Worm (Caenorhabditis elegans) whole organism, young adult: ENCODE measurements around the gene daf-31.

ENCODE experiments used
- C06A6.2 ChIP-seq: fragments of 200-800 bp; sonication (Bioruptor generic); conservative IDR thresholded peaks from 2 replicates; pipeline ENCODE4 v1.3.6; 2022; ENCODE audit warnings: missing genetic modification characterization, missing compliant biosample characterization
- F39B2.1 ChIP-seq: fragments of 200-800 bp; sonication (Bioruptor generic); IDR thresholded peaks from 2 replicates; pipeline ENCODE4 v1.3.6; 2022; ENCODE audit warnings: missing genetic modification reagents, missing genetic modification characterization, missing compliant biosample characterization
- F55B11.4 ChIP-seq: sonication (generic microtip); optimal IDR thresholded peaks from 2 replicates; lab custom pipeline; 2016; ENCODE audit warnings: missing compliant biosample characterization, missing genetic modification characterization, borderline replicate concordance; ENCODE audit not compliant: insufficient read depth
- K11D2.4 ChIP-seq: fragments of 200-800 bp; sonication (Bioruptor generic); IDR thresholded peaks from 2 replicates; pipeline ENCODE4 v1.3.6; 2022; ENCODE audit warnings: missing genetic modification reagents, missing genetic modification characterization, missing compliant biosample characterization
- Y53G8AR.9 ChIP-seq: fragments of 200-800 bp; sonication (Bioruptor generic); conservative IDR thresholded peaks from 2 replicates; pipeline ENCODE4 v1.3.6; 2022; ENCODE audit warnings: missing genetic modification reagents, missing genetic modification characterization, missing compliant biosample characterization
- ama-1 ChIP-seq, 3 experiments: fragments of 150-350 bp in 1 of 3; sonication (generic microtip) in 2 of 3; optimal IDR thresholded peaks; 2 replicates each; lab custom pipeline; 2014 to 2018; ENCODE audit warnings: missing biosample characterization in 2 of 3, missing genetic modification characterization in 2 of 3, missing genetic modification reagents in 2 of 3
- dpff-1 ChIP-seq: sonication (generic microtip); optimal IDR thresholded peaks from 2 replicates; lab custom pipeline; 2017; ENCODE audit warnings: mild to moderate bottlenecking, missing genetic modification characterization, missing compliant biosample characterization
- egl-44 ChIP-seq: fragments of 200-800 bp; sonication (Bioruptor generic); IDR thresholded peaks from 2 replicates; pipeline ENCODE4 v1.3.6; 2022; ENCODE audit warnings: missing genetic modification reagents, missing genetic modification characterization, missing compliant biosample characterization
- him-1 ChIP-seq: sonication (generic microtip); optimal IDR thresholded peaks from 2 replicates; lab custom pipeline; 2016; ENCODE audit warnings: missing genotype, missing genetic modification reagents, missing genetic modification characterization, missing compliant biosample characterization
- madf-10 ChIP-seq: sonication (generic microtip); optimal IDR thresholded peaks from 2 replicates; lab custom pipeline; 2016; ENCODE audit warnings: mild to moderate bottlenecking, missing genetic modification characterization, missing compliant biosample characterization
- pha-4 ChIP-seq: fragments of 150-350 bp; sonication (generic microtip); optimal IDR thresholded peaks from 2 replicates; lab custom pipeline; 2014; ENCODE audit warnings: missing biosample characterization, missing genetic modification reagents, missing genetic modification characterization
- sdz-38 ChIP-seq: sonication (generic microtip); optimal IDR thresholded peaks from 2 replicates; lab custom pipeline; 2016; ENCODE audit warnings: missing genotype, missing genetic modification characterization, missing compliant biosample characterization
- ztf-22 ChIP-seq: fragments of 200-800 bp; sonication (Bioruptor generic); optimal IDR thresholded peaks from 2 replicates; lab custom pipeline; 2018; ENCODE audit warnings: mild to moderate bottlenecking, missing genetic modification characterization, moderate library complexity, missing compliant biosample characterization
- ztf-3 ChIP-seq: fragments of 200-800 bp; sonication (Bioruptor generic); optimal IDR thresholded peaks from 2 replicates; lab custom pipeline; 2018; ENCODE audit warnings: mild to moderate bottlenecking, missing genetic modification characterization, missing compliant biosample characterization

- TF ChIP-seq F39B2.1 (GFP tag; lab: Robert Waterston, UW) (no peak), dpff-1 (tag; lab: Kevin White, UChicago) (no peak), F55B11.4 (no peak), madf-10 (tag; lab: Kevin White, UChicago) (no peak), pha-4 (no peak), sdz-38 (tag; lab: Kevin White, UChicago) (no peak), K11D2.4 (GFP tag; lab: Robert Waterston, UW) (no peak), ama-1 (optimal IDR thresholded peaks at IDR 0.05; lab: Kevin White, UChicago) (no peak), ama-1 (GFP tag; optimal IDR thresholded peaks at IDR 0.05; lab: Kevin White, UChicago) (no peak), ztf-3 (GFP tag; lab: Kevin White, UChicago) (no peak), C06A6.2 (no peak), him-1 (tag; lab: Kevin White, UChicago) (no peak), ztf-22 (GFP tag; lab: Kevin White, UChicago) (no peak), egl-44 (no peak), Y53G8AR.9 (GFP tag; lab: Robert Waterston, UW) (no peak)
Measured at ce11 chrIV:8287287-8287686, 2.8 kb upstream of the daf-31 start.
